Worm (Caenorhabditis elegans) whole organism, L3 larva: ENCODE measurements around the gene ceh-24.

ENCODE experiments used
- R02D3.7 ChIP-seq: fragments of 150-350 bp; optimal IDR thresholded peaks from 2 replicates; lab custom pipeline; 2014; ENCODE audit warnings: missing biosample characterization, missing genetic modification characterization
- ama-1 ChIP-seq: fragments of 150-350 bp; optimal IDR thresholded peaks from 2 replicates; lab custom pipeline; 2018
- jun-1 ChIP-seq: fragments of 150-350 bp; optimal IDR thresholded peaks from 2 replicates; lab custom pipeline; 2014; ENCODE audit warnings: missing biosample characterization, missing genetic modification reagents, missing genetic modification characterization
- mml-1 ChIP-seq: fragments of 150-350 bp; sonication (generic microtip); optimal IDR thresholded peaks from 3 replicates; lab custom pipeline; 2014; ENCODE audit warnings: missing biosample characterization, missing genetic modification characterization
- unc-62 ChIP-seq: fragments of 150-350 bp; sonication (generic microtip); optimal IDR thresholded peaks from 4 replicates; lab custom pipeline; 2014; ENCODE audit warnings: missing biosample characterization, missing genetic modification reagents, missing genetic modification characterization

ce11 chrV:13785767-13786166 lies 27.3 kb upstream of the ceh-24 start:
- TF ChIP-seq R02D3.7, result no peak
- TF ChIP-seq ama-1 (lab: Kevin White, UChicago), result no peak
- TF ChIP-seq mml-1 (tag; lab: Kevin White, UChicago), result no peak
- TF ChIP-seq unc-62 (GFP tag; lab: Kevin White, UChicago), result no peak
- no peak for TF ChIP-seq jun-1 (tag; lab: Kevin White, UChicago)
